Fruit fly (Drosophila melanogaster) whole organism, embryonic: ENCODE measurements around the gene CG16719.
A peak's percentile ranks its signal among the peaks of the same experiment; 100 is the strongest.

Experiments
- Ada2b ChIP-seq: fragments of 200-800 bp; sonication (Bioruptor generic); IDR thresholded peaks from 2 replicates; pipeline ENCODE4 v1.3.6; 2022; ENCODE audit warnings: missing biosample characterization, missing genetic modification characterization
- B-H2 ChIP-seq: fragments of 200-800 bp; sonication (Bioruptor generic); optimal IDR thresholded peaks from 2 replicates; lab custom pipeline; 2018; ENCODE audit warnings: missing biosample characterization, mild to moderate bottlenecking, missing genetic modification characterization
- CG10209 ChIP-seq: fragments of 200-800 bp; sonication (Bioruptor generic); optimal IDR thresholded peaks from 3 replicates; lab custom pipeline; 2017; ENCODE audit warnings: missing biosample characterization, mild to moderate bottlenecking, missing genetic modification characterization, missing genetic modification reagents
- CG10543 ChIP-seq: fragments of 200-800 bp; sonication (Bioruptor generic); optimal IDR thresholded peaks from 3 replicates; lab custom pipeline; 2017; ENCODE audit warnings: missing biosample characterization, mild to moderate bottlenecking, missing genetic modification characterization, moderate library complexity
- CG10654 ChIP-seq: fragments of 200-800 bp; sonication (Bioruptor generic); optimal IDR thresholded peaks from 2 replicates; lab custom pipeline; 2016; ENCODE audit warnings: missing biosample characterization, missing genetic modification characterization
- CG10979 ChIP-seq: fragments of 200-800 bp; sonication (Bioruptor generic); optimal IDR thresholded peaks from 2 replicates; lab custom pipeline; 2018; ENCODE audit warnings: missing biosample characterization, mild to moderate bottlenecking, missing genetic modification characterization, moderate library complexity
- CG11560 ChIP-seq: fragments of 200-800 bp; sonication (Bioruptor generic); IDR thresholded peaks from 3 replicates; pipeline ENCODE4 v1.3.6; 2022; ENCODE audit warnings: missing biosample characterization, missing genetic modification characterization
- CG11696 ChIP-seq: fragments of 200-800 bp; sonication (Bioruptor generic); IDR thresholded peaks from 2 replicates; pipeline ENCODE4 v1.3.6; 2022; ENCODE audit warnings: missing biosample characterization, missing genetic modification characterization
- CG14710 ChIP-seq: fragments of 200-800 bp; sonication (Bioruptor generic); optimal IDR thresholded peaks from 3 replicates; lab custom pipeline; 2019; ENCODE audit warnings: missing biosample characterization, mild to moderate bottlenecking, missing genetic modification characterization, moderate library complexity
- CG2678 ChIP-seq: fragments of 200-800 bp; sonication (Bioruptor generic); optimal IDR thresholded peaks from 3 replicates; lab custom pipeline; 2019; ENCODE audit warnings: missing biosample characterization, mild to moderate bottlenecking, missing genetic modification characterization, moderate library complexity
- CG30020 ChIP-seq: fragments of 200-800 bp; optimal IDR thresholded peaks from 2 replicates; lab custom pipeline; 2019; ENCODE audit warnings: missing biosample characterization, mild to moderate bottlenecking, missing genetic modification characterization, moderate library complexity
- CG30403 ChIP-seq: fragments of 200-800 bp; sonication (Bioruptor generic); optimal IDR thresholded peaks from 3 replicates; lab custom pipeline; 2016; ENCODE audit warnings: missing biosample characterization, missing genetic modification characterization
- CG34376 ChIP-seq: fragments of 200-800 bp; sonication (Bioruptor generic); optimal IDR thresholded peaks from 2 replicates; lab custom pipeline; 2018; ENCODE audit warnings: missing biosample characterization, mild to moderate bottlenecking, missing genetic modification characterization
- CG6272 ChIP-seq: fragments of 200-800 bp; sonication (Bioruptor generic); IDR thresholded peaks from 2 replicates; pipeline ENCODE4 v1.3.6; 2022; ENCODE audit warnings: missing biosample characterization, missing genetic modification characterization
- CG7372 ChIP-seq: fragments of 200-800 bp; sonication (Bioruptor generic); IDR thresholded peaks from 2 replicates; pipeline ENCODE4 v1.3.6; 2022; ENCODE audit warnings: missing biosample characterization, missing genetic modification characterization
- CG7928 ChIP-seq: fragments of 200-800 bp; sonication (Bioruptor generic); optimal IDR thresholded peaks from 2 replicates; lab custom pipeline; 2017; ENCODE audit warnings: missing biosample characterization, mild to moderate bottlenecking, missing genetic modification characterization
- CG8290 ChIP-seq, 3 experiments: fragments of 200-800 bp; sonication (Bioruptor generic); optimal IDR thresholded peaks; 2 replicates each; lab custom pipeline; 2016 to 2019; ENCODE audit warnings: missing biosample characterization in 3 of 3, missing genetic modification characterization in 3 of 3, mild to moderate bottlenecking in 2 of 3, moderate library complexity in 1 of 3
- CG8944 ChIP-seq: fragments of 200-800 bp; sonication (Bioruptor generic); optimal IDR thresholded peaks from 3 replicates; lab custom pipeline; 2016; ENCODE audit warnings: missing biosample characterization, missing genetic modification characterization
- CG9727 ChIP-seq: fragments of 200-800 bp; sonication (Bioruptor generic); optimal IDR thresholded peaks from 3 replicates; lab custom pipeline; 2017; ENCODE audit warnings: missing biosample characterization, mild to moderate bottlenecking, missing genetic modification characterization
- Dip3 ChIP-seq: fragments of 200-800 bp; sonication (Bioruptor generic); optimal IDR thresholded peaks from 3 replicates; lab custom pipeline; 2016; ENCODE audit warnings: missing biosample characterization, missing genetic modification characterization
- HLH54F ChIP-seq: fragments of 200-800 bp; sonication (Bioruptor generic); optimal IDR thresholded peaks from 3 replicates; lab custom pipeline; 2016; ENCODE audit warnings: missing biosample characterization, missing genetic modification characterization
- Hr39 ChIP-seq: fragments of >200 bp; optimal IDR thresholded peaks from 2 replicates; lab custom pipeline; 2017
- Max ChIP-seq: fragments of 200-800 bp; sonication (Bioruptor generic); optimal IDR thresholded peaks from 2 replicates; lab custom pipeline; 2016; ENCODE audit warnings: missing biosample characterization, mild to moderate bottlenecking, missing genetic modification characterization
- Meics ChIP-seq: fragments of 200-800 bp; sonication (Bioruptor generic); optimal IDR thresholded peaks from 2 replicates; lab custom pipeline; 2017; ENCODE audit warnings: missing biosample characterization, mild to moderate bottlenecking, missing genetic modification characterization
- Mes4 ChIP-seq: fragments of 200-800 bp; sonication (Bioruptor generic); optimal IDR thresholded peaks from 2 replicates; lab custom pipeline; 2016; ENCODE audit warnings: missing biosample characterization, missing genetic modification characterization
- NfI ChIP-seq: fragments of 200-800 bp; sonication (Bioruptor generic); optimal IDR thresholded peaks from 3 replicates; lab custom pipeline; 2018; ENCODE audit warnings: missing biosample characterization, mild to moderate bottlenecking, missing genetic modification characterization, moderate library complexity
- PHDP ChIP-seq: fragments of 200-800 bp; sonication (Bioruptor generic); optimal IDR thresholded peaks from 3 replicates; lab custom pipeline; 2018; ENCODE audit warnings: missing biosample characterization, mild to moderate bottlenecking, missing genetic modification characterization, moderate library complexity
- Poxn ChIP-seq: fragments of 200-800 bp; sonication (Bioruptor generic); IDR thresholded peaks from 2 replicates; pipeline ENCODE4 v1.3.6; 2022; ENCODE audit warnings: missing biosample characterization, missing genetic modification characterization
- Ravus ChIP-seq: fragments of 200-800 bp; sonication (Bioruptor generic); IDR thresholded peaks from 2 replicates; pipeline ENCODE4 v1.3.6; 2022; ENCODE audit warnings: missing biosample characterization, missing genetic modification characterization
- Scr ChIP-seq: fragments of 200-800 bp; sonication (Bioruptor generic); IDR thresholded peaks from 2 replicates; pipeline ENCODE4 v1.3.6; 2022; ENCODE audit warnings: missing biosample characterization, missing genetic modification characterization; ENCODE audit not compliant: partially characterized antibody
- Spps ChIP-seq: fragments of 200-800 bp; sonication (Bioruptor generic); optimal IDR thresholded peaks from 2 replicates; lab custom pipeline; 2018; ENCODE audit warnings: missing biosample characterization, mild to moderate bottlenecking, missing genetic modification characterization
- TFAM ChIP-seq: fragments of 200-800 bp; sonication (Bioruptor generic); optimal IDR thresholded peaks from 2 replicates; lab custom pipeline; 2017; ENCODE audit warnings: missing biosample characterization, missing genetic modification characterization, inconsistent platforms
- Taf1 ChIP-seq: fragments of 200-800 bp; sonication (Bioruptor generic); IDR thresholded peaks from 2 replicates; pipeline ENCODE4 v1.3.6; 2022; ENCODE audit warnings: missing biosample characterization, missing genetic modification characterization
- ap ChIP-seq: fragments of 200-800 bp; sonication (Bioruptor generic); IDR thresholded peaks from 2 replicates; pipeline ENCODE4 v1.3.6; 2022; ENCODE audit warnings: missing biosample characterization, missing genetic modification characterization
- az2 ChIP-seq: fragments of 200-800 bp; sonication (Bioruptor generic); optimal IDR thresholded peaks from 3 replicates; lab custom pipeline; 2016; ENCODE audit warnings: missing biosample characterization, missing genetic modification characterization
- bab2 ChIP-seq: fragments of 200-800 bp; sonication (Bioruptor generic); optimal IDR thresholded peaks from 2 replicates; lab custom pipeline; 2016; ENCODE audit warnings: missing biosample characterization, missing genetic modification characterization
- bcd ChIP-seq: fragments of 200-800 bp; sonication (Bioruptor generic); optimal IDR thresholded peaks from 2 replicates; lab custom pipeline; 2017; ENCODE audit warnings: missing biosample characterization, mild to moderate bottlenecking, missing genetic modification characterization
- corto ChIP-seq: fragments of 200-800 bp; sonication (Bioruptor generic); optimal IDR thresholded peaks from 2 replicates; lab custom pipeline; 2016; ENCODE audit warnings: missing biosample characterization, mild to moderate bottlenecking, missing genetic modification characterization, moderate library complexity
- crp ChIP-seq, 2 experiments: fragments of 200-800 bp; sonication (Bioruptor generic); optimal IDR thresholded peaks; 2 replicates in 1 of 2; 3 replicates in 1 of 2; lab custom pipeline; 2017; ENCODE audit warnings: missing biosample characterization in 2 of 2, missing genetic modification characterization in 2 of 2, mild to moderate bottlenecking in 1 of 2, moderate library complexity in 1 of 2
- danr ChIP-seq: fragments of 200-800 bp; sonication (Bioruptor generic); IDR thresholded peaks from 2 replicates; pipeline ENCODE4 v1.3.6; 2022; ENCODE audit warnings: missing biosample characterization, missing genetic modification characterization
- fru ChIP-seq: fragments of >200 bp; optimal IDR thresholded peaks from 2 replicates; lab custom pipeline; 2017
- gce ChIP-seq: fragments of 200-800 bp; sonication (Bioruptor generic); IDR thresholded peaks from 3 replicates; pipeline ENCODE4 v1.3.6; 2022; ENCODE audit warnings: missing biosample characterization, missing genetic modification characterization
- lmd ChIP-seq: fragments of 200-800 bp; sonication (Bioruptor generic); IDR thresholded peaks from 2 replicates; pipeline ENCODE4 v1.3.6; 2022; ENCODE audit warnings: missing biosample characterization, missing genetic modification characterization
- nmo ChIP-seq: fragments of 200-800 bp; sonication (Bioruptor generic); optimal IDR thresholded peaks from 2 replicates; lab custom pipeline; 2018; ENCODE audit warnings: missing biosample characterization, mild to moderate bottlenecking, missing genetic modification characterization, moderate library complexity
- row ChIP-seq: fragments of 200-800 bp; sonication (Bioruptor generic); IDR thresholded peaks from 3 replicates; pipeline ENCODE4 v1.3.6; 2022; ENCODE audit warnings: missing biosample characterization, missing genetic modification characterization
- schlank ChIP-seq: fragments of 200-800 bp; sonication (Bioruptor generic); optimal IDR thresholded peaks from 2 replicates; lab custom pipeline; 2018; ENCODE audit warnings: missing biosample characterization, mild to moderate bottlenecking, missing genetic modification characterization
- sisA ChIP-seq: fragments of 200-800 bp; sonication (Bioruptor generic); IDR thresholded peaks from 2 replicates; pipeline ENCODE4 v1.3.6; 2022; ENCODE audit warnings: missing biosample characterization, missing genetic modification characterization
- twi ChIP-seq: fragments of 200-800 bp; optimal IDR thresholded peaks from 2 replicates; lab custom pipeline; 2019; ENCODE audit warnings: missing biosample characterization, mild to moderate bottlenecking, missing genetic modification characterization, moderate library complexity
- unpg ChIP-seq: fragments of 200-800 bp; sonication (Bioruptor generic); optimal IDR thresholded peaks from 3 replicates; lab custom pipeline; 2018; ENCODE audit warnings: missing biosample characterization, mild to moderate bottlenecking, missing genetic modification characterization, moderate library complexity
- vfl ChIP-seq: fragments of 200-800 bp; sonication (Bioruptor generic); optimal IDR thresholded peaks from 2 replicates; lab custom pipeline; 2016; ENCODE audit warnings: missing biosample characterization, missing genetic modification characterization
- zf30C ChIP-seq: fragments of 200-800 bp; sonication (Bioruptor generic); optimal IDR thresholded peaks from 3 replicates; lab custom pipeline; 2018; ENCODE audit warnings: missing biosample characterization, mild to moderate bottlenecking, missing genetic modification characterization

CG16719 gene

dm6 chr3L:9723108-9723507 is 38.1 kb downstream of the CG16719 start, which contains the start of the genes nbs and defl (continued):
- TF ChIP-seq unpg (GFP tag; lab: Kevin White, UChicago) (no peak), twi (tag; lab: Kevin White, UChicago) (peak; percentile 48), CG2678 (tag; lab: Kevin White, UChicago) (peak; percentile 79), vfl (GFP tag; lab: Kevin White, UChicago) (peak; percentile 19), ap (GFP tag; lab: Robert Waterston, UW) (no peak), Max (GFP tag; lab: Kevin White, UChicago) (peak; percentile 60), CG9727 (GFP tag; lab: Kevin White, UChicago) (peak; percentile 44), CG11560 (tag; lab: Robert Waterston, UW) (no peak), az2 (peak; percentile 64), gce (GFP tag; lab: Robert Waterston, UW) (no peak), Hr39 (no peak), row (peak; percentile 96), Dip3 (GFP tag; lab: Kevin White, UChicago) (peak; percentile 60), CG10979 (tag; lab: Kevin White, UChicago) (peak; percentile 46), CG11696 (no peak), Ada2b (peak; percentile 62), CG8290 (GFP tag; optimal IDR thresholded peaks at IDR 0.05; lab: Kevin White, UChicago) (peak; percentile 70), CG8290 (tag; optimal IDR thresholded peaks at IDR 0.05; lab: Kevin White, UChicago) (no peak), crp (GFP tag; optimal IDR thresholded peaks at IDR 0.05; lab: Kevin White, UChicago) (peak in 1 of 2 experiments; percentile 28), B-H2 (GFP tag; lab: Kevin White, UChicago) (peak; percentile 60), Ravus (GFP tag; lab: Robert Waterston, UW) (peak; percentile 43), schlank (no peak), CG30020 (tag; lab: Kevin White, UChicago) (peak; percentile 62), nmo (GFP tag; lab: Kevin White, UChicago) (peak; percentile 79), CG7372 (GFP tag; lab: Robert Waterston, UW) (peak; percentile 68), PHDP (peak; percentile 56), Meics (GFP tag; lab: Kevin White, UChicago) (peak; percentile 66), CG6272 (GFP tag; lab: Robert Waterston, UW) (peak; percentile 83), corto (GFP tag; lab: Kevin White, UChicago) (no peak), lmd (peak; percentile 83), CG14710 (peak; percentile 73), CG30403 (GFP tag; lab: Kevin White, UChicago) (peak; percentile 78), Spps (tag; lab: Kevin White, UChicago) (no peak), NfI (GFP tag; lab: Kevin White, UChicago) (peak; percentile 41), TFAM (GFP tag; lab: Kevin White, UChicago) (no peak), CG10654 (GFP tag; lab: Kevin White, UChicago) (peak; percentile 50), HLH54F (GFP tag; lab: Kevin White, UChicago) (peak; percentile 76), fru (lab: Kevin White, UChicago) (no peak), Poxn (GFP tag; lab: Robert Waterston, UW) (0 out of 2 replicates have a peak, but pooled peaks have one; percentile 16), Taf1 (GFP tag; lab: Robert Waterston, UW) (peak; percentile 46), CG34376 (GFP tag; lab: Kevin White, UChicago) (peak; percentile 38), sisA (GFP tag; lab: Robert Waterston, UW) (peak; percentile 78), Mes4 (GFP tag; lab: Kevin White, UChicago) (peak; percentile 8), bcd (peak; percentile 65), CG10209 (GFP tag; lab: Kevin White, UChicago) (peak; percentile 40), danr (GFP tag; lab: Robert Waterston, UW) (peak; percentile 44; the same call in 1 of the 2 replicates), CG8944 (GFP tag; lab: Kevin White, UChicago) (peak; percentile 50), CG7928 (GFP tag; lab: Kevin White, UChicago) (no peak), zf30C (peak; percentile 97), bab2 (peak; percentile 68), CG10543 (GFP tag; lab: Kevin White, UChicago) (peak; percentile 55), Scr (GFP tag; lab: Robert Waterston, UW) (peak; percentile 65)
